Worm (Caenorhabditis elegans) whole organism, midembryonic: ENCODE data around the gene slc-25A32.

ENCODE experiments used
- T22C8.4 ChIP-seq: fragments of 200-800 bp; sonication (Bioruptor generic); IDR thresholded peaks from 2 replicates; pipeline ENCODE4 v1.3.6; 2022; ENCODE audit warnings: missing genetic modification characterization, missing compliant biosample characterization
- cog-1 ChIP-seq: sonication (generic microtip); optimal IDR thresholded peaks from 2 replicates; lab custom pipeline; 2016; ENCODE audit warnings: missing genetic modification characterization, missing compliant biosample characterization
- flt-1 ChIP-seq: fragments of 200-800 bp; sonication (Bioruptor generic); IDR thresholded peaks from 2 replicates; pipeline ENCODE4 v1.3.6; 2022; ENCODE audit warnings: missing genetic modification characterization, missing compliant biosample characterization
- klf-2 ChIP-seq: fragments of 200-800 bp; sonication (Bioruptor generic); conservative IDR thresholded peaks from 2 replicates; pipeline ENCODE4 v1.3.6; 2022; ENCODE audit warnings: missing genetic modification reagents, missing genetic modification characterization, missing compliant biosample characterization
- med-1 ChIP-seq: sonication (generic microtip); optimal IDR thresholded peaks from 2 replicates; lab custom pipeline; 2017; ENCODE audit warnings: missing genetic modification characterization, mild to moderate bottlenecking, missing compliant biosample characterization, antibody characterized with exemption, missing genetic modification reagents; ENCODE audit not compliant: insufficient read depth
- ref-1 ChIP-seq: fragments of 200-800 bp; sonication (Bioruptor generic); conservative IDR thresholded peaks from 2 replicates; pipeline ENCODE4 v1.3.6; 2022; ENCODE audit warnings: missing genetic modification reagents, missing genetic modification characterization, missing compliant biosample characterization
- tab-1 ChIP-seq: fragments of 200-800 bp; sonication (Bioruptor generic); IDR thresholded peaks from 2 replicates; pipeline ENCODE4 v1.3.6; 2022; ENCODE audit warnings: missing genetic modification characterization, missing compliant biosample characterization
- ztf-29 ChIP-seq: fragments of 200-800 bp; sonication (Bioruptor generic); IDR thresholded peaks from 2 replicates; pipeline ENCODE4 v1.3.6; 2022; ENCODE audit warnings: missing genetic modification reagents, missing genetic modification characterization, missing compliant biosample characterization

ce11 chrII:8278415-8278814 lies 2.3 kb downstream of the slc-25A32 start, which contains the start of the genes mrpl-10 and clec-142:
- TF ChIP-seq cog-1 (tag; lab: Kevin White, UChicago) (no peak), klf-2 (GFP tag; lab: Robert Waterston, UW) (no peak), flt-1 (GFP tag; lab: Robert Waterston, UW) (no peak), ztf-29 (no peak), ref-1 (GFP tag; lab: Robert Waterston, UW) (no peak), T22C8.4 (GFP tag; lab: Robert Waterston, UW) (no peak), tab-1 (no peak), med-1 (GFP tag; lab: Kevin White, UChicago) (no peak)
